Worm (Caenorhabditis elegans): ENCODE data around the gene R11F4.2.

Gene R11F4.2

DNA sequence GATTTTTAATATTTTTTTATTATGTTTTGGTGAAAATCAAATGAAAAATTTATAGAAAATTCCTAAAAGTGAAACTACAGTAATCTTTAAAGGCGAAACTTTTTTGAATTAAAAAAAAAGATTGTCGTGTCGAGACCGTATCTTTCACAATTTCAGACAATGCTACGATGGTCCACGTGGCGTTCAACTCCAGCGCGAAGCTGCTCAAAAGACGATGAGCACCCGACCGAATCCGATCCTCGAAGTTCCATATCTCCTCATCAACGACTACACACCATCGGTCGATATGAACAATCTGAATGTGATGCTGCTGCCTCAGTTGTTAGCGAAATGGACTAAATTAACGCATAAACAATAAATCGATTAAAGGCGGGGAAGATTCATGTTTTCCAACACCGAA lies 40.2 kb upstream of the R11F4.2 start (continued):
- TF ChIP-seq B0035.1 (tag; optimal IDR thresholded peaks at IDR 0.05), result no peak
- TF ChIP-seq zfh-2 (GFP tag; conservative IDR thresholded peaks at IDR 0.05), result no peak
- peak; percentile 55; the same call in 1 of the 2 replicates for TF ChIP-seq F39B2.1 (GFP tag; IDR thresholded peaks at IDR 0.05)
- TF ChIP-seq dpff-1 (tag; optimal IDR thresholded peaks at IDR 0.05), result peak; percentile 38
- peak; percentile 30 for TF ChIP-seq hmg-1.2 (GFP tag; IDR thresholded peaks at IDR 0.05)
- 0 out of 2 replicates have a peak, but pooled peaks have one; percentile 13 for TF ChIP-seq ceh-100 (GFP tag; IDR thresholded peaks at IDR 0.05)
- no peak for TF ChIP-seq repo-1 (tag; optimal IDR thresholded peaks at IDR 0.05)
- peak; percentile 45; the same call in 1 of the 2 replicates for TF ChIP-seq attf-6 (GFP tag; IDR thresholded peaks at IDR 0.05)
- no peak for TF ChIP-seq ceh-91 (GFP tag; IDR thresholded peaks at IDR 0.05)
- TF ChIP-seq aptf-3 (GFP tag; IDR thresholded peaks at IDR 0.05), result peak; percentile 86; the same call in 1 of the 2 replicates
- peak; percentile 70 for TF ChIP-seq Y95B8A.8 (GFP tag; IDR thresholded peaks at IDR 0.05)
- peak; percentile 10 for TF ChIP-seq unc-130 (GFP tag; optimal IDR thresholded peaks at IDR 0.05)
- TF ChIP-seq madf-8 (GFP tag; conservative IDR thresholded peaks at IDR 0.05), result peak; percentile 36; the same call in 1 of the 2 replicates
- peak; percentile 90 for TF ChIP-seq B0336.3 (GFP tag; IDR thresholded peaks at IDR 0.05)
- peak; percentile 78 for TF ChIP-seq lin-26 (GFP tag; IDR thresholded peaks at IDR 0.05)
- TF ChIP-seq mel-28 (tag; optimal IDR thresholded peaks at IDR 0.05; ENCODE audit: borderline replicate concordance), result no peak
- no peak for TF ChIP-seq zim-3 (tag; optimal IDR thresholded peaks at IDR 0.05)
- no peak for TF ChIP-seq aptf-2 (GFP tag; conservative IDR thresholded peaks at IDR 0.05)
- no peak for TF ChIP-seq snpc-4 (GFP tag; optimal IDR thresholded peaks at IDR 0.05)
- TF ChIP-seq snpc-4 (tag; optimal IDR thresholded peaks at IDR 0.05), result no peak
- 0 out of 2 replicates have a peak, but pooled peaks have one; percentile 21 for TF ChIP-seq Y56A3A.18 (GFP tag; IDR thresholded peaks at IDR 0.05)
- TF ChIP-seq F23B12.7 (tag; optimal IDR thresholded peaks at IDR 0.05; ENCODE audit: insufficient read depth), result no peak
- no peak for TF ChIP-seq ceh-40 (GFP tag; IDR thresholded peaks at IDR 0.05)
- TF ChIP-seq ceh-79 (tag; optimal IDR thresholded peaks at IDR 0.05), result peak; percentile 37
- no peak for TF ChIP-seq somi-1 (GFP tag; optimal IDR thresholded peaks at IDR 0.05)
- TF ChIP-seq ceh-27 (GFP tag; optimal IDR thresholded peaks at IDR 0.05), result no peak
- TF ChIP-seq Y79H2A.3 (GFP tag; conservative IDR thresholded peaks at IDR 0.05), result peak; percentile 90
- no peak; the same call in 1 of the 2 replicates for TF ChIP-seq mcd-1 (GFP tag; IDR thresholded peaks at IDR 0.05)
- TF ChIP-seq F52B5.7 (tag; optimal IDR thresholded peaks at IDR 0.05), result peak; percentile 32
- TF ChIP-seq ama-1 (optimal IDR thresholded peaks at IDR 0.05), result peak; percentile 42
- TF ChIP-seq ama-1 (GFP tag; optimal IDR thresholded peaks at IDR 0.05), result peak in 1 of 2 experiments; percentile 38
- TF ChIP-seq hsf-1 (GFP tag; IDR thresholded peaks at IDR 0.05), result peak; percentile 58; the same call in 1 of the 2 replicates
- TF ChIP-seq cebp-2 (GFP tag; IDR thresholded peaks at IDR 0.05), result no peak; the same call in 1 of the 2 replicates
- TF ChIP-seq atf-7 (tag; optimal IDR thresholded peaks at IDR 0.05), result peak; percentile 58
- peak; percentile 42 for TF ChIP-seq xnd-1 (tag; optimal IDR thresholded peaks at IDR 0.05)
- TF ChIP-seq tlf-1 (GFP tag; optimal IDR thresholded peaks at IDR 0.05), result peak; percentile 38
- peak; percentile 36 for TF ChIP-seq F33H1.4 (GFP tag; IDR thresholded peaks at IDR 0.05)
- TF ChIP-seq dox-1 (GFP tag; IDR thresholded peaks at IDR 0.05), result no peak
- no peak for TF ChIP-seq him-1 (tag; optimal IDR thresholded peaks at IDR 0.05)
- TF ChIP-seq snpc-1.3 (tag; optimal IDR thresholded peaks at IDR 0.05; ENCODE audit: insufficient read depth), result peak; percentile 16

DNA sequence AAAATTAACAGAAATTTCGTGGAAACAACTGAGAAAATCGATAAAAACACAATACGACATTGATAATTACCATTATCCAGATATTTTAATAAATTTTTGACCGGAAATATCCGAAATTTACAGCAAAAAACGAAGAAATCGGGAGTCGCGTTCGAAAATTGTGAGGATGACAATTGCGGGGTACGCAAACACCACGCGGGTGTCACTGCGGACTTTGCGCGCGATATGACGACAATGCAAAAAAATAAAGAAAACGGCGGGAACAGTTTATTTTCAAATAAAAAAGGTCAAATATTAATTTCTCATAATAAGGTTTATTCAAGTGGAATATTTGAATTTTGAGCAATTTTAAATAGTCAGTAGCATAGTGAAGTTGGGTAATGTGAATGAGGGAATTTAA lies 38.5 kb upstream of the R11F4.2 start, which contains the start of gene rpn-11:
rpn-11 (minus strand) TSS at position 198 of the 400 bp plus-strand sequence.
- TF ChIP-seq madf-10 (tag; optimal IDR thresholded peaks at IDR 0.05), result peak; percentile 1
- TF ChIP-seq gei-17 (GFP tag; optimal IDR thresholded peaks at IDR 0.05), result peak; percentile 17
- peak; percentile 4 for TF ChIP-seq ztf-18 (tag; optimal IDR thresholded peaks at IDR 0.05)
- TF ChIP-seq F39B2.1 (GFP tag; IDR thresholded peaks at IDR 0.05), result no peak
- no peak for TF ChIP-seq chd-7 (tag; optimal IDR thresholded peaks at IDR 0.05)
- peak; percentile 10; the same call in 1 of the 2 replicates for TF ChIP-seq bed-2 (GFP tag; IDR thresholded peaks at IDR 0.05)
- no peak for TF ChIP-seq aptf-3 (GFP tag; IDR thresholded peaks at IDR 0.05)
- no peak for TF ChIP-seq egl-18 (GFP tag; IDR thresholded peaks at IDR 0.05)
- peak; percentile 82 for TF ChIP-seq D2030.7 (GFP tag; IDR thresholded peaks at IDR 0.05)
- no peak for TF ChIP-seq ets-4 (GFP tag; optimal IDR thresholded peaks at IDR 0.05)
- TF ChIP-seq dpff-1 (tag; optimal IDR thresholded peaks at IDR 0.05), result no peak
- no peak for TF ChIP-seq cebp-1 (GFP tag; IDR thresholded peaks at IDR 0.05)
- TF ChIP-seq cebp-1 (tag; optimal IDR thresholded peaks at IDR 0.05), result peak; percentile 83
- no peak for TF ChIP-seq C17E4.6 (GFP tag; IDR thresholded peaks at IDR 0.05)

All from whole organism, young adult.